Worm (Caenorhabditis elegans): Measurements from ENCODE around the gene Y110A2AL.7.

DNA sequence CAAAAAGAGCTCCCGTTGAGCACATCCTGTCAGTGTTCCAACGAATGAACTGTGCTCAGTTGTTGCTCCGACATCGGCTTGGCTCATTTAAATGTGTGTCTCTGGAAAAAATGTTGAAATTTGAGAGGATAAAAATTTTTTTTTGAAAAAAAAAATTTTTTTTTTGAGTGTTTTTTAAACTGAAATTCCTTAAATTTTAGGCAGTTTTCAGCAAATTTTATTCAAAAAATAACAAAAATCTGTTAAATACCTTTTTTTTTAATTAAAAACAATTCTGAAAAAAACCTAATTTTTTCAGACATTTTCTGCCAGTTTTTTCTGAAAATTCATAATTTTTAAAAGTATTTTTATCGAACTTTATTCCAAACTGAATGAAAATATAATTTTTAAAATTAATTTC lies 41.8 kb upstream of the Y110A2AL.7 start, which contains the start of gene pigw-1:
- no peak for TF ChIP-seq ceh-39 (tag; optimal IDR thresholded peaks at IDR 0.05)
- TF ChIP-seq unc-39 (tag; optimal IDR thresholded peaks at IDR 0.05): no peak
- TF ChIP-seq mab-5 (tag; optimal IDR thresholded peaks at IDR 0.05): no peak
- no peak for TF ChIP-seq lsy-2 (tag; optimal IDR thresholded peaks at IDR 0.05)
- TF ChIP-seq blmp-1 (tag; optimal IDR thresholded peaks at IDR 0.05): no peak
- no peak for TF ChIP-seq unc-62 (GFP tag; optimal IDR thresholded peaks at IDR 0.05)
- TF ChIP-seq lin-13 (tag; optimal IDR thresholded peaks at IDR 0.05): no peak
- TF ChIP-seq nhr-237 (tag; optimal IDR thresholded peaks at IDR 0.05): no peak
- no peak for TF ChIP-seq snpc-4 (tag; optimal IDR thresholded peaks at IDR 0.05)
- TF ChIP-seq nhr-12 (tag; optimal IDR thresholded peaks at IDR 0.05): no peak
- no peak for TF ChIP-seq elt-3 (tag; optimal IDR thresholded peaks at IDR 0.05)
- TF ChIP-seq nhr-28 (tag; optimal IDR thresholded peaks at IDR 0.05): no peak
- TF ChIP-seq ham-2 (GFP tag; optimal IDR thresholded peaks at IDR 0.05): no peak
- no peak for TF ChIP-seq lin-32 (GFP tag; optimal IDR thresholded peaks at IDR 0.05)
